Worm (Caenorhabditis elegans): Measurements from ENCODE around the gene C09G4.4.

The C09G4.4 gene

ce11 chrIV:8478516-8478915 lies 34.3 kb upstream of the C09G4.4 start:
- TF ChIP-seq F13C5.2 (tag; optimal IDR thresholded peaks at IDR 0.05), result no peak
- no peak for TF ChIP-seq tbx-37 (GFP tag; conservative IDR thresholded peaks at IDR 0.05)
- no peak for TF ChIP-seq scrt-1 (GFP tag; IDR thresholded peaks at IDR 0.05)
- TF ChIP-seq hmbx-1 (tag; optimal IDR thresholded peaks at IDR 0.05), result no peak
- TF ChIP-seq B0310.2 (tag; optimal IDR thresholded peaks at IDR 0.05), result no peak

DNA sequence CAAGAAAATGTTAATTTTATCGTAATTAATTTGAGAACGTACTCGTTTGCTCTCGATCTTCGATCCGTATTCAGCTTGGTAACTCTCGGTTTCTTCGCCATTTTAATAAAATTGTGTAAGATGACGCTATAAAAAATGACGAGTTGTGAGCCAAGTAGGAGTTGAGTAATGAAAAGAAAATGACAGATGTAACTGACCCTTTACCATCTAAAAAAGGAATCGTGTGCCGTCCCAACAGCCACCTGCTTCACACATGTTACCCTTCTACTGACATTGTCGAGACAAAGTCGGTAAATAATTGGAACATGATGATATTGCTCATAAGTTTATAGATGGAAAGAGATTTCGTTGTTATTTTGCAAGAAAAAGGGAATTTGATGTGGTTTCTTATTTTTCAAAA lies 33.4 kb upstream of the C09G4.4 start, which contains the start of gene hlh-12:
hlh-12 (minus strand) TSS at position 101 of the 400 bp plus-strand sequence.
- TF ChIP-seq flt-1 (GFP tag; IDR thresholded peaks at IDR 0.05) (no peak), ceh-36 (tag; optimal IDR thresholded peaks at IDR 0.05) (no peak), F13C5.2 (tag; optimal IDR thresholded peaks at IDR 0.05) (no peak), ama-1 (optimal IDR thresholded peaks at IDR 0.05) (no peak), scrt-1 (GFP tag; IDR thresholded peaks at IDR 0.05) (no peak), pes-1 (GFP tag; IDR thresholded peaks at IDR 0.05) (no peak)

- TF ChIP-seq ceh-13 (GFP tag; optimal IDR thresholded peaks at IDR 0.05) (no peak), hmg-4 (GFP tag; optimal IDR thresholded peaks at IDR 0.05) (no peak), sea-1 (GFP tag; conservative IDR thresholded peaks at IDR 0.05) (no peak), B0310.2 (tag; optimal IDR thresholded peaks at IDR 0.05) (no peak)
Measured at ce11 chrIV:8481308-8481707, 31.5 kb upstream of the C09G4.4 start, which contains the start of gene spp-8. Gene spp-8, plus strand, starts transcription at chrIV:8481664.

ce11 chrIV:8487183-8487582 lies 25.6 kb upstream of the C09G4.4 start, which contains the start of gene srlf-3:
Gene srlf-3, plus strand, starts transcription at chrIV:8487483.
- TF ChIP-seq B0310.2 (tag; optimal IDR thresholded peaks at IDR 0.05) (no peak), ceh-13 (GFP tag; optimal IDR thresholded peaks at IDR 0.05) (no peak), hnd-1 (tag; optimal IDR thresholded peaks at IDR 0.05) (no peak), scrt-1 (GFP tag; IDR thresholded peaks at IDR 0.05) (no peak), hmg-4 (GFP tag; optimal IDR thresholded peaks at IDR 0.05) (no peak), ama-1 (optimal IDR thresholded peaks at IDR 0.05) (no peak), hmbx-1 (tag; optimal IDR thresholded peaks at IDR 0.05) (no peak), tra-4 (tag; optimal IDR thresholded peaks at IDR 0.05) (no peak), F13C5.2 (tag; optimal IDR thresholded peaks at IDR 0.05) (no peak), ets-7 (tag; optimal IDR thresholded peaks at IDR 0.05) (no peak), ceh-36 (tag; optimal IDR thresholded peaks at IDR 0.05) (no peak), pes-1 (GFP tag; IDR thresholded peaks at IDR 0.05) (no peak), tbx-37 (GFP tag; conservative IDR thresholded peaks at IDR 0.05) (no peak), flt-1 (GFP tag; IDR thresholded peaks at IDR 0.05) (no peak), tbx-11 (GFP tag; IDR thresholded peaks at IDR 0.05) (no peak), aly-1 (tag; optimal IDR thresholded peaks at IDR 0.05) (no peak), sea-1 (GFP tag; conservative IDR thresholded peaks at IDR 0.05) (no peak)

DNA sequence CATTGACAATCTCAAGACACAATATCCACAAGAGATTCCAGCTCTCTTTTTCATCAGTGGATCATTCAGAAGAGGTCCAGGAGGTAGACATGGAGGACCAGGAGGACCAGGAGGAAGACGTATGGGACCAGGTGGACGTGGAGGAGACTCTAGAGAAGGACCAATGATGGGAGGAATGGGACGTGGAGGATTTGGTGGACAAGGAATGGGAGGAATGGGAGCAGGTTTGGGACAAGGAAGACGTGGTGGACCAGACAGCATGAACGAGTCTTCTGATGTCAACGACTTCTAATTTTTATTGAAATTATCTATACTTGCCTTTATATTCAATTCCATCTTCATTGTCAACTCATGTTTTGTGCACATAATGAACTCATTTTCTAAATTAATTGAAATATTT lies 24.7 kb upstream of the C09G4.4 start:
- TF ChIP-seq tbx-11 (GFP tag; IDR thresholded peaks at IDR 0.05) (no peak), ets-7 (tag; optimal IDR thresholded peaks at IDR 0.05) (no peak), scrt-1 (GFP tag; IDR thresholded peaks at IDR 0.05) (no peak), tbx-37 (GFP tag; conservative IDR thresholded peaks at IDR 0.05) (no peak), ceh-13 (GFP tag; optimal IDR thresholded peaks at IDR 0.05) (no peak), hnd-1 (tag; optimal IDR thresholded peaks at IDR 0.05) (no peak), F13C5.2 (tag; optimal IDR thresholded peaks at IDR 0.05) (no peak), sea-1 (GFP tag; conservative IDR thresholded peaks at IDR 0.05) (no peak)

DNA sequence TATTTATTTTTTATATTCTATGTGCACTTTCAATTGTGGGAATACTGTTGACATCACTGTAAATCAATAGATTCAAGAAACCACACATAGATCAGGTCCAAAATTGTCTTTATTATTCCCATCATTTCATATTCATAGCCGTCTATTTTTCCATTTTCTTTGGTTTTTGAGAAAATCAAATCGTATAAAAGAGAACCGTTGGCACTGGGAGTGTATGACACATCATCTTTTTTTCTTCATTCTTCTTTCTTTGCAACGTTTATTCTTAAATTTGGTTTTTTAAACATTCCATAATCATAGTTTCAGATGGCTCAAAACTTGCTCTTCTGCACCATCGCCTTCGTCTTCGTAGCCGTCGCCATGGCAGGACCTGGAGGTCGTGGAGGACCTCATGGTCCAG lies 22.9 kb upstream of the C09G4.4 start, which contains the start of gene srlf-2:
srlf-2 (plus strand) TSS at position 301 of the 400 bp plus-strand sequence.
- TF ChIP-seq flt-1 (GFP tag; IDR thresholded peaks at IDR 0.05) (no peak), ama-1 (optimal IDR thresholded peaks at IDR 0.05) (no peak), tbx-11 (GFP tag; IDR thresholded peaks at IDR 0.05) (no peak), tra-4 (tag; optimal IDR thresholded peaks at IDR 0.05) (no peak), hnd-1 (tag; optimal IDR thresholded peaks at IDR 0.05) (no peak), scrt-1 (GFP tag; IDR thresholded peaks at IDR 0.05) (no peak), hmbx-1 (tag; optimal IDR thresholded peaks at IDR 0.05) (no peak)

DNA sequence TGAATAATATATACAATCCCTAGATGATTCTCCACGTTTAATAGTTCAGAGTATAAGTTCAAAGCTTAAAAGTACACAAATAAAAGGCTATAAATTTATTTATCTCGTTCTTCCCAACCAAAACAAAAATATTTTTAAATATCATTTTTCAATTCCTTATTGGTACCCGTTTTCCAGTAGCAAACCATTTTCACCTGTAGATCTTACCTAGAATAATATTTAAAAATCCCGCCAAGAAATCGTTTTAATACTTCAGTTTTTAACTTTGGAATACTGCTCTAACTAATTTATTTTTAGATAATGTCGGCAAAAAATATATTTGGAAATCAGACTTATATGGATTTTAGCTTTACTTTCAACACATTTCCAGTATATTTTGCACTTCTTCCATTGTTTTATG lies 20.5 kb upstream of the C09G4.4 start, which contains the start of gene sru-7:
sru-7 (plus strand) TSS at position 301 of the 400 bp plus-strand sequence.
- TF ChIP-seq ama-1 (optimal IDR thresholded peaks at IDR 0.05), result no peak
- no peak for TF ChIP-seq tbx-37 (GFP tag; conservative IDR thresholded peaks at IDR 0.05)
- no peak for TF ChIP-seq pes-1 (GFP tag; IDR thresholded peaks at IDR 0.05)
- TF ChIP-seq ceh-13 (GFP tag; optimal IDR thresholded peaks at IDR 0.05), result no peak
- TF ChIP-seq flt-1 (GFP tag; IDR thresholded peaks at IDR 0.05), result no peak
- TF ChIP-seq aly-1 (tag; optimal IDR thresholded peaks at IDR 0.05), result no peak
- no peak for TF ChIP-seq ceh-36 (tag; optimal IDR thresholded peaks at IDR 0.05)
- TF ChIP-seq hmg-4 (GFP tag; optimal IDR thresholded peaks at IDR 0.05), result no peak
- no peak for TF ChIP-seq hmbx-1 (tag; optimal IDR thresholded peaks at IDR 0.05)
- no peak for TF ChIP-seq ets-7 (tag; optimal IDR thresholded peaks at IDR 0.05)
- no peak for TF ChIP-seq hnd-1 (tag; optimal IDR thresholded peaks at IDR 0.05)
- no peak for TF ChIP-seq sea-1 (GFP tag; conservative IDR thresholded peaks at IDR 0.05)
- TF ChIP-seq F13C5.2 (tag; optimal IDR thresholded peaks at IDR 0.05), result no peak
- no peak for TF ChIP-seq tra-4 (tag; optimal IDR thresholded peaks at IDR 0.05)
- no peak for TF ChIP-seq tbx-11 (GFP tag; IDR thresholded peaks at IDR 0.05)
- no peak for TF ChIP-seq scrt-1 (GFP tag; IDR thresholded peaks at IDR 0.05)
- no peak for TF ChIP-seq B0310.2 (tag; optimal IDR thresholded peaks at IDR 0.05)

- TF ChIP-seq scrt-1 (GFP tag; IDR thresholded peaks at IDR 0.05) (no peak), flt-1 (GFP tag; IDR thresholded peaks at IDR 0.05) (no peak), hmg-4 (GFP tag; optimal IDR thresholded peaks at IDR 0.05) (no peak), F13C5.2 (tag; optimal IDR thresholded peaks at IDR 0.05) (no peak), ceh-13 (GFP tag; optimal IDR thresholded peaks at IDR 0.05) (no peak), ceh-36 (tag; optimal IDR thresholded peaks at IDR 0.05) (no peak), B0310.2 (tag; optimal IDR thresholded peaks at IDR 0.05) (no peak), pes-1 (GFP tag; IDR thresholded peaks at IDR 0.05) (no peak), hnd-1 (tag; optimal IDR thresholded peaks at IDR 0.05) (no peak), tra-4 (tag; optimal IDR thresholded peaks at IDR 0.05) (no peak), ama-1 (optimal IDR thresholded peaks at IDR 0.05) (no peak), hmbx-1 (tag; optimal IDR thresholded peaks at IDR 0.05) (no peak), tbx-37 (GFP tag; conservative IDR thresholded peaks at IDR 0.05) (no peak), ets-7 (tag; optimal IDR thresholded peaks at IDR 0.05) (no peak), sea-1 (GFP tag; conservative IDR thresholded peaks at IDR 0.05) (no peak), aly-1 (tag; optimal IDR thresholded peaks at IDR 0.05) (no peak), tbx-11 (GFP tag; IDR thresholded peaks at IDR 0.05) (no peak)
Measured at ce11 chrIV:8496263-8496662, 16.5 kb upstream of the C09G4.4 start, which contains the start of gene C28C12.12. Gene C28C12.12, minus strand, starts transcription at chrIV:8496363.

All from whole organism, early embryonic.